Fruit fly (Drosophila melanogaster) Kc167 (cell line): ENCODE measurements around the gene CG16762.

Source experiments
- h ChIP-seq: fragments of >200 bp; optimal IDR thresholded peaks from 3 replicates; lab custom pipeline; 2018; ENCODE audit warnings: missing external identifiers
- ttk ChIP-seq: sonication (Bioruptor generic); optimal IDR thresholded peaks from 2 replicates; lab custom pipeline; 2017; ENCODE audit warnings: missing external identifiers

- no peak for TF ChIP-seq ttk
- no peak for TF ChIP-seq h (lab: Kevin White, UChicago)
These were observed 5.1 kb upstream of the CG16762 start for dm6 chr3L:2480470-2480869.
